Worm (Caenorhabditis elegans): Measurements from ENCODE around the gene C54C6.4.
A peak's percentile ranks its signal among the peaks of the same experiment; 100 is the strongest.

Gene C54C6.4

ce11 chrIII:3509908-3510307 is 43.5 kb upstream of the C54C6.4 start, which contains the start of the genes M01F1.4 and mrpl-35:
Gene M01F1.4 (minus strand): TSS chrIII:3510033.
Gene mrpl-35 (plus strand): TSS chrIII:3510237.
- TF ChIP-seq ztf-4 (tag; optimal IDR thresholded peaks at IDR 0.05) (no peak), unc-62 (GFP tag; optimal IDR thresholded peaks at IDR 0.05) (no peak), dmd-4 (tag; optimal IDR thresholded peaks at IDR 0.05) (no peak), mbf-1 (tag; optimal IDR thresholded peaks at IDR 0.05) (no peak), lin-39 (tag; optimal IDR thresholded peaks at IDR 0.05) (no peak), snpc-4 (tag; optimal IDR thresholded peaks at IDR 0.05) (no peak), lin-13 (GFP tag; optimal IDR thresholded peaks at IDR 0.05) (peak; percentile 49), elt-1 (tag; optimal IDR thresholded peaks at IDR 0.05) (no peak), nhr-11 (tag; optimal IDR thresholded peaks at IDR 0.05) (no peak), lsy-2 (tag; optimal IDR thresholded peaks at IDR 0.05) (peak; percentile 85 to 98), ztf-11 (tag; optimal IDR thresholded peaks at IDR 0.05) (no peak), sma-3 (GFP tag; optimal IDR thresholded peaks at IDR 0.05) (no peak), blmp-1 (tag; optimal IDR thresholded peaks at IDR 0.05; ENCODE audit: insufficient read depth) (no peak), ceh-82 (tag; optimal IDR thresholded peaks at IDR 0.05) (no peak), nhr-23 (tag; optimal IDR thresholded peaks at IDR 0.05) (no peak), F13H6.1 (tag; optimal IDR thresholded peaks at IDR 0.05) (peak; percentile 21), zag-1 (tag; optimal IDR thresholded peaks at IDR 0.05) (no peak), alr-1 (tag; optimal IDR thresholded peaks at IDR 0.05) (no peak), mab-5 (tag; optimal IDR thresholded peaks at IDR 0.05) (no peak), nhr-6 (tag; optimal IDR thresholded peaks at IDR 0.05) (no peak), nhr-129 (tag; optimal IDR thresholded peaks at IDR 0.05) (peak; percentile 11), R02D3.7 (tag; optimal IDR thresholded peaks at IDR 0.05) (no peak), gmeb-1 (tag; optimal IDR thresholded peaks at IDR 0.05) (peak; percentile 2), ceh-16 (tag; optimal IDR thresholded peaks at IDR 0.05) (no peak), nhr-25 (tag; optimal IDR thresholded peaks at IDR 0.05) (no peak), ztf-1 (GFP tag; conservative IDR thresholded peaks at IDR 0.05) (no peak), fos-1 (tag; optimal IDR thresholded peaks at IDR 0.05) (peak; percentile 34), C34F6.9 (tag; optimal IDR thresholded peaks at IDR 0.05) (peak; percentile 89), mdl-1 (tag; optimal IDR thresholded peaks at IDR 0.05) (no peak), unc-39 (tag; optimal IDR thresholded peaks at IDR 0.05) (no peak), nhr-21 (tag; optimal IDR thresholded peaks at IDR 0.05) (no peak), peb-1 (tag; optimal IDR thresholded peaks at IDR 0.05) (no peak), aly-2 (tag; optimal IDR thresholded peaks at IDR 0.05) (no peak), elt-3 (tag; optimal IDR thresholded peaks at IDR 0.05) (no peak), sem-4 (tag; optimal IDR thresholded peaks at IDR 0.05) (no peak), sma-9 (GFP tag; optimal IDR thresholded peaks at IDR 0.05) (peak; percentile 4), sma-9 (tag; optimal IDR thresholded peaks at IDR 0.05) (no peak), nhr-77 (tag; optimal IDR thresholded peaks at IDR 0.05) (no peak), nhr-237 (tag; optimal IDR thresholded peaks at IDR 0.05) (no peak), ZK546.5 (tag; optimal IDR thresholded peaks at IDR 0.05) (no peak), egl-27 (tag; optimal IDR thresholded peaks at IDR 0.05) (no peak), crh-2 (tag; optimal IDR thresholded peaks at IDR 0.05) (peak; percentile 56), unc-55 (GFP tag; optimal IDR thresholded peaks at IDR 0.05) (peak; percentile 66)

ce11 chrIII:3511808-3512207 is 41.6 kb upstream of the C54C6.4 start:
- TF ChIP-seq zag-1 (tag; optimal IDR thresholded peaks at IDR 0.05), result no peak
- TF ChIP-seq unc-55 (GFP tag; optimal IDR thresholded peaks at IDR 0.05), result no peak
- TF ChIP-seq nhr-21 (tag; optimal IDR thresholded peaks at IDR 0.05), result no peak
- TF ChIP-seq sem-4 (tag; optimal IDR thresholded peaks at IDR 0.05), result no peak
- TF ChIP-seq gmeb-1 (tag; optimal IDR thresholded peaks at IDR 0.05), result no peak
- no peak for TF ChIP-seq lsy-2 (tag; optimal IDR thresholded peaks at IDR 0.05)
- TF ChIP-seq C34F6.9 (tag; optimal IDR thresholded peaks at IDR 0.05), result no peak
- TF ChIP-seq nhr-25 (tag; optimal IDR thresholded peaks at IDR 0.05), result no peak
- no peak for TF ChIP-seq unc-62 (GFP tag; optimal IDR thresholded peaks at IDR 0.05)
- no peak for TF ChIP-seq nhr-6 (tag; optimal IDR thresholded peaks at IDR 0.05)
- TF ChIP-seq ZK546.5 (tag; optimal IDR thresholded peaks at IDR 0.05), result no peak
- TF ChIP-seq nhr-11 (tag; optimal IDR thresholded peaks at IDR 0.05), result no peak
- TF ChIP-seq unc-39 (tag; optimal IDR thresholded peaks at IDR 0.05), result no peak
- TF ChIP-seq mbf-1 (tag; optimal IDR thresholded peaks at IDR 0.05), result no peak
- no peak for TF ChIP-seq blmp-1 (tag; optimal IDR thresholded peaks at IDR 0.05; ENCODE audit: insufficient read depth)
